Worm (Caenorhabditis elegans) whole organism, L4/young adult: ENCODE measurements around the gene cec-7.

ENCODE experiments used
- W03F9.2 ChIP-seq: fragments of 150-350 bp; optimal IDR thresholded peaks from 2 replicates; lab custom pipeline; 2014; ENCODE audit warnings: missing biosample characterization, missing genetic modification characterization
- dao-5 ChIP-seq: sonication (generic microtip); optimal IDR thresholded peaks from 2 replicates; lab custom pipeline; 2016; ENCODE audit warnings: missing genotype, missing genetic modification characterization, moderate library complexity, missing compliant biosample characterization
- him-1 ChIP-seq: sonication (generic microtip); optimal IDR thresholded peaks from 2 replicates; lab custom pipeline; 2016; ENCODE audit warnings: missing genotype, missing genetic modification reagents, missing genetic modification characterization, missing compliant biosample characterization

ce11 chrIII:12842858-12843257, 34.5 kb downstream of the cec-7 start:
- no peak for TF ChIP-seq him-1 (tag; lab: Kevin White, UChicago)
- TF ChIP-seq W03F9.2 (tag; lab: Kevin White, UChicago), result peak; percentile 16
- no peak for TF ChIP-seq dao-5 (tag; lab: Kevin White, UChicago)
